Fruit fly (Drosophila melanogaster) whole organism: Measurements from ENCODE around the gene nwk.

Experiments
- CG8478 ChIP-seq: fragments of >200 bp; optimal IDR thresholded peaks from 2 replicates; lab custom pipeline; 2018; ENCODE audit warnings: inconsistent platforms
- Dll ChIP-seq: fragments of >200 bp; optimal IDR thresholded peaks from 2 replicates; lab custom pipeline; 2017
- EcR ChIP-seq, 2 experiments: fragments of >200 bp; optimal IDR thresholded peaks; 2 replicates each; lab custom pipeline; 2017; ENCODE audit warnings: missing biosample characterization in 2 of 2, missing genetic modification characterization in 2 of 2, missing genetic modification reagents in 2 of 2
- pan ChIP-seq: fragments of >200 bp; optimal IDR thresholded peaks from 2 replicates; lab custom pipeline; 2017
- psq ChIP-seq: fragments of >200 bp; optimal IDR thresholded peaks from 2 replicates; lab custom pipeline; 2017
- usp ChIP-seq: fragments of >200 bp; optimal IDR thresholded peaks from 2 replicates; lab custom pipeline; 2017; ENCODE audit warnings: missing biosample characterization, missing genetic modification characterization, mixed read lengths

Gene nwk

dm6 chr3L:9125261-9126020, 12.2 kb upstream of the nwk start:
- TF ChIP-seq CG8478 (no peak), Dll (lab: Kevin White, UChicago) (peak; percentile 89)

dm6 chr3L:9126021-9126811, 11.4 kb upstream of the nwk start:
- TF ChIP-seq usp (no peak), EcR (GFP tag; optimal IDR thresholded peaks at IDR 0.05; lab: Kevin White, UChicago) (no peak), Dll (lab: Kevin White, UChicago) (no peak), psq (no peak), CG8478 (no peak), pan (lab: Kevin White, UChicago) (no peak)

dm6 chr3L:9126888-9127689, 10.6 kb upstream of the nwk start:
- TF ChIP-seq usp (no peak), CG8478 (no peak), Dll (lab: Kevin White, UChicago) (no peak), pan (lab: Kevin White, UChicago) (no peak), EcR (GFP tag; optimal IDR thresholded peaks at IDR 0.05; lab: Kevin White, UChicago) (no peak), psq (no peak)

- TF ChIP-seq CG8478 (no peak), Dll (lab: Kevin White, UChicago) (peak; percentile 61)
These were observed 9.8 kb upstream of the nwk start for dm6 chr3L:9127690-9128458.

- TF ChIP-seq pan (lab: Kevin White, UChicago) (no peak), Dll (lab: Kevin White, UChicago) (no peak), CG8478 (no peak), psq (no peak), EcR (GFP tag; optimal IDR thresholded peaks at IDR 0.05; lab: Kevin White, UChicago) (no peak), usp (no peak)
These were observed 8.7 kb upstream of the nwk start for dm6 chr3L:9128700-9129582.

dm6 chr3L:9129583-9130146, 8.0 kb upstream of the nwk start:
- TF ChIP-seq Dll (lab: Kevin White, UChicago) (no peak), psq (no peak), EcR (GFP tag; optimal IDR thresholded peaks at IDR 0.05; lab: Kevin White, UChicago) (no peak), CG8478 (no peak), pan (lab: Kevin White, UChicago) (no peak), usp (no peak)

dm6 chr3L:9134349-9134748, 3.3 kb upstream of the nwk start, which contains the start of the genes bol and Dhpr:
bol (minus strand) TSS chr3L:9134405.
Dhpr (plus strand) TSS chr3L:9134560.
- TF ChIP-seq Dll (lab: Kevin White, UChicago) (no peak), EcR (GFP tag; optimal IDR thresholded peaks at IDR 0.05; lab: Kevin White, UChicago) (no peak), usp (no peak), CG8478 (no peak), pan (lab: Kevin White, UChicago) (no peak), psq (no peak)

- TF ChIP-seq usp = no peak
These were observed 1.9 kb upstream of the nwk start for dm6 chr3L:9135792-9136191.

- TF ChIP-seq usp (no peak), CG8478 (no peak), psq (no peak)
These were observed 1.9 kb downstream of the nwk start for dm6 chr3L:9139553-9139952.

dm6 chr3L:9141998-9142397, 4.3 kb downstream of the nwk start:
- TF ChIP-seq Dll (lab: Kevin White, UChicago) (no peak), usp (no peak), pan (lab: Kevin White, UChicago) (no peak), psq (no peak), CG8478 (no peak), EcR (GFP tag; optimal IDR thresholded peaks at IDR 0.05; lab: Kevin White, UChicago) (no peak)

dm6 chr3L:9151183-9151786, 13.6 kb downstream of the nwk start:
- no peak for TF ChIP-seq CG8478
- TF ChIP-seq psq = no peak
- no peak for TF ChIP-seq Dll (lab: Kevin White, UChicago)
- TF ChIP-seq EcR (GFP tag; optimal IDR thresholded peaks at IDR 0.05; lab: Kevin White, UChicago) = no peak
- TF ChIP-seq usp = no peak
- TF ChIP-seq pan (lab: Kevin White, UChicago) = no peak
